Worm (Caenorhabditis elegans) whole organism, L3 larva: ENCODE measurements around the gene gid-2.

Experiments used
- R02D3.7 ChIP-seq: fragments of 150-350 bp; optimal IDR thresholded peaks from 2 replicates; lab custom pipeline; 2014; ENCODE audit warnings: missing biosample characterization, missing genetic modification characterization
- ZK546.5 ChIP-seq: sonication (generic microtip); optimal IDR thresholded peaks from 2 replicates; lab custom pipeline; 2017; ENCODE audit warnings: missing biosample characterization, missing genetic modification characterization
- ceh-16 ChIP-seq: sonication (generic microtip); optimal IDR thresholded peaks from 2 replicates; lab custom pipeline; 2017; ENCODE audit warnings: missing biosample characterization, missing genetic modification characterization
- ceh-28 ChIP-seq: fragments of 150-350 bp; optimal IDR thresholded peaks from 2 replicates; lab custom pipeline; 2014; ENCODE audit warnings: missing biosample characterization, missing genetic modification reagents, missing genetic modification characterization
- ceh-9 ChIP-seq: sonication (generic microtip); optimal IDR thresholded peaks from 2 replicates; lab custom pipeline; 2018; ENCODE audit warnings: missing biosample characterization, missing genetic modification characterization
- daf-12 ChIP-seq: fragments of 150-350 bp; optimal IDR thresholded peaks from 2 replicates; lab custom pipeline; 2014; ENCODE audit warnings: missing biosample characterization, missing genetic modification reagents, missing genetic modification characterization
- elt-1 ChIP-seq: fragments of 150-350 bp; optimal IDR thresholded peaks from 2 replicates; lab custom pipeline; 2014; ENCODE audit warnings: missing biosample characterization, missing genetic modification characterization
- elt-2 ChIP-seq: sonication (generic microtip); optimal IDR thresholded peaks from 2 replicates; lab custom pipeline; 2016; ENCODE audit warnings: missing genetic modification reagents, mild to moderate bottlenecking, missing genetic modification characterization, missing compliant biosample characterization
- fkh-10 ChIP-seq: sonication (generic microtip); optimal IDR thresholded peaks from 2 replicates; lab custom pipeline; 2017; ENCODE audit warnings: missing biosample characterization, missing genetic modification reagents, missing genetic modification characterization
- fkh-2 ChIP-seq: fragments of 150-350 bp; optimal IDR thresholded peaks from 2 replicates; lab custom pipeline; 2014; ENCODE audit warnings: missing biosample characterization, missing genetic modification reagents, missing genetic modification characterization
- fos-1 ChIP-seq: fragments of 150-350 bp; optimal IDR thresholded peaks from 2 replicates; lab custom pipeline; 2014; ENCODE audit warnings: missing biosample characterization, missing genetic modification characterization
- hmg-11 ChIP-seq: sonication (generic microtip); optimal IDR thresholded peaks from 2 replicates; lab custom pipeline; 2016; ENCODE audit warnings: missing genetic modification characterization, missing compliant biosample characterization
- lin-15B ChIP-seq: fragments of 150-350 bp; optimal IDR thresholded peaks from 2 replicates; lab custom pipeline; 2014; ENCODE audit warnings: missing biosample characterization, missing genetic modification characterization
- lin-39 ChIP-seq: fragments of 150-350 bp; optimal IDR thresholded peaks from 2 replicates; lab custom pipeline; 2018; ENCODE audit warnings: missing biosample characterization, missing genetic modification reagents, missing genetic modification characterization
- lsy-12 ChIP-seq: sonication (generic microtip); optimal IDR thresholded peaks from 2 replicates; lab custom pipeline; 2016; ENCODE audit warnings: mild to moderate bottlenecking, missing genetic modification characterization, missing compliant biosample characterization
- mml-1 ChIP-seq: fragments of 150-350 bp; sonication (generic microtip); optimal IDR thresholded peaks from 3 replicates; lab custom pipeline; 2014; ENCODE audit warnings: missing biosample characterization, missing genetic modification characterization
- nfya-1 ChIP-seq: sonication (generic microtip); optimal IDR thresholded peaks from 2 replicates; lab custom pipeline; 2017; ENCODE audit warnings: missing genetic modification characterization, mild to moderate bottlenecking, missing compliant biosample characterization, antibody characterized with exemption, moderate library complexity; ENCODE audit not compliant: insufficient read depth
- nhr-12 ChIP-seq: fragments of 150-350 bp; optimal IDR thresholded peaks from 2 replicates; lab custom pipeline; 2014; ENCODE audit warnings: missing biosample characterization, missing genetic modification characterization
- nhr-23 ChIP-seq: fragments of 150-350 bp; optimal IDR thresholded peaks from 2 replicates; lab custom pipeline; 2014; ENCODE audit warnings: missing biosample characterization, missing genetic modification reagents, missing genetic modification characterization
- nhr-25 ChIP-seq: sonication (generic microtip); optimal IDR thresholded peaks from 2 replicates; lab custom pipeline; 2017; ENCODE audit warnings: missing biosample characterization, missing genetic modification characterization
- nhr-43 ChIP-seq: sonication (generic microtip); optimal IDR thresholded peaks from 2 replicates; lab custom pipeline; 2016; ENCODE audit warnings: mild to moderate bottlenecking, missing genetic modification characterization, missing compliant biosample characterization; ENCODE audit not compliant: poor library complexity, severe bottlenecking
- nhr-67 ChIP-seq: fragments of 150-350 bp; optimal IDR thresholded peaks from 2 replicates; lab custom pipeline; 2014; ENCODE audit warnings: missing biosample characterization, missing genetic modification characterization
- nhr-77 ChIP-seq: fragments of 150-350 bp; optimal IDR thresholded peaks from 2 replicates; lab custom pipeline; 2014; ENCODE audit warnings: missing biosample characterization, missing genetic modification characterization
- pha-4 ChIP-seq: fragments of 150-350 bp; optimal IDR thresholded peaks from 2 replicates; lab custom pipeline; 2014; ENCODE audit warnings: missing biosample characterization, missing genetic modification reagents, missing genetic modification characterization
- pqm-1 ChIP-seq: fragments of 150-350 bp; optimal IDR thresholded peaks from 2 replicates; lab custom pipeline; 2017; ENCODE audit warnings: missing biosample characterization, missing genetic modification characterization, inconsistent platforms
- sea-2 ChIP-seq: fragments of 150-350 bp; sonication (generic microtip); optimal IDR thresholded peaks from 4 replicates; lab custom pipeline; 2014; ENCODE audit warnings: missing biosample characterization, missing genetic modification reagents, missing genetic modification characterization
- skn-1 ChIP-seq: fragments of 150-350 bp; optimal IDR thresholded peaks from 2 replicates; lab custom pipeline; 2014; ENCODE audit warnings: missing biosample characterization, missing genetic modification characterization
- snpc-4 ChIP-seq: fragments of 150-350 bp; optimal IDR thresholded peaks from 2 replicates; lab custom pipeline; 2014; ENCODE audit warnings: missing biosample characterization, missing genetic modification characterization
- tbx-2 ChIP-seq: sonication (generic microtip); optimal IDR thresholded peaks from 2 replicates; lab custom pipeline; 2016; ENCODE audit warnings: mild to moderate bottlenecking, missing genetic modification characterization, missing compliant biosample characterization
- unc-39 ChIP-seq: sonication (generic microtip); optimal IDR thresholded peaks from 4 replicates; lab custom pipeline; 2017; ENCODE audit warnings: missing biosample characterization, missing genetic modification characterization
- zag-1 ChIP-seq: fragments of 150-350 bp; optimal IDR thresholded peaks from 2 replicates; lab custom pipeline; 2014; ENCODE audit warnings: missing biosample characterization, missing genetic modification characterization
- ztf-11 ChIP-seq: fragments of 150-350 bp; optimal IDR thresholded peaks from 2 replicates; lab custom pipeline; 2014; ENCODE audit warnings: missing biosample characterization, missing genetic modification characterization
- ztf-4 ChIP-seq: fragments of 150-350 bp; optimal IDR thresholded peaks from 2 replicates; lab custom pipeline; 2014; ENCODE audit warnings: missing biosample characterization, missing genetic modification characterization

Gene gid-2

DNA sequence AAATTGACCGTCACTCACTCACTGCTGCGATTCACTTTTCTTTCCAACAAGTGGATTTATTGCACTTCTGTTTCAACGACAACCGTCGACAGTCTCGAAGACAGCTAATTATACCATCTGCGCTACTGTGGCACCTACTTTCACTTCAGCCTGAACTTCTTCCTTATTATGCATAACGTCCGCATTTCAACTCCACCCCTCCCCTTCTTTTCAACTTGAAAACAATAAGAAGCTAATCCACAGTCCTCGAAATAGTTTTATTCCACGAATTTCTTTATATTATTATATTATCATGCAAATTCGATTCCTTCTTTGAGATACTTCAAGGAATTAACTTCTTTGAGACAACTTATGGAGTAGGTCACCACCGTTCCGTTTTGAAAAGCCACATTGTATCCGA, 32.5 kb upstream of the gid-2 start, which contains the start of gene R04B3.1:
Gene R04B3.1, minus strand, starts transcription at position 101 of the 400 bp plus-strand sequence.
- peak; percentile 20 for TF ChIP-seq nhr-25 (tag; lab: Kevin White, UChicago)
- no peak for TF ChIP-seq pqm-1 (tag; lab: Kevin White, UChicago)
- TF ChIP-seq fos-1 (tag; lab: Kevin White, UChicago): no peak
- TF ChIP-seq ztf-4 (tag; lab: Kevin White, UChicago): no peak

DNA sequence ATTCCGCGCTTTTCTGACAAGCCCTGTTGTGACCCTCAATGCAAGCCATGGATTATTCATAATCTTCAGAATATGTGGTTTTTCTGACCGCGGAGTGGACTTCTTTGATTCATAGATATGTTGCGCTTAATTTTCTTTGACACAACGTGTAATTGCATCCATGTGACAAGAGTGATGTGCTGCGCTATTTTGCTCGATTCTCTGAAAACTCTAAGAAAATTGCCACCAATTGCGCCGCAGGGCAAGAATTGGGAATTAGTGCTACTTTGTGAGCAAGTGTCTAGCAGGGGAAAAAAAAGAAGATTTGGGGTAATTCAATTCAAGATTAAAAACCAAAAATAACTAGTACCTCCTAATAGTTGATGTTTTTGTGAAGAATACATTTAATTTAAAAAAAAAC, 25.3 kb upstream of the gid-2 start:
- TF ChIP-seq ceh-28 (tag; lab: Kevin White, UChicago): no peak
- no peak for TF ChIP-seq lsy-12 (tag; lab: Kevin White, UChicago)
- no peak for TF ChIP-seq tbx-2 (tag; lab: Kevin White, UChicago)
- TF ChIP-seq unc-39 (tag; lab: Kevin White, UChicago): no peak
- no peak for TF ChIP-seq skn-1 (tag; lab: Kevin White, UChicago)
- no peak for TF ChIP-seq nhr-25 (tag; lab: Kevin White, UChicago)
- no peak for TF ChIP-seq zag-1 (tag; lab: Kevin White, UChicago)
- no peak for TF ChIP-seq daf-12 (tag; lab: Kevin White, UChicago)
- TF ChIP-seq fkh-2 (tag; lab: Kevin White, UChicago): no peak
- TF ChIP-seq nfya-1 (tag; lab: Kevin White, UChicago): no peak
- no peak for TF ChIP-seq nhr-67 (tag; lab: Kevin White, UChicago)
- TF ChIP-seq snpc-4 (tag; lab: Kevin White, UChicago): no peak
- no peak for TF ChIP-seq ceh-16 (tag; lab: Kevin White, UChicago)
- TF ChIP-seq sea-2 (GFP tag; lab: Kevin White, UChicago): no peak
- TF ChIP-seq nhr-77: no peak
- TF ChIP-seq lin-15B (tag; lab: Kevin White, UChicago): no peak
- TF ChIP-seq hmg-11 (tag; lab: Kevin White, UChicago): no peak
- no peak for TF ChIP-seq pha-4 (tag; lab: Kevin White, UChicago)
- TF ChIP-seq nhr-12 (tag; lab: Kevin White, UChicago): no peak

DNA sequence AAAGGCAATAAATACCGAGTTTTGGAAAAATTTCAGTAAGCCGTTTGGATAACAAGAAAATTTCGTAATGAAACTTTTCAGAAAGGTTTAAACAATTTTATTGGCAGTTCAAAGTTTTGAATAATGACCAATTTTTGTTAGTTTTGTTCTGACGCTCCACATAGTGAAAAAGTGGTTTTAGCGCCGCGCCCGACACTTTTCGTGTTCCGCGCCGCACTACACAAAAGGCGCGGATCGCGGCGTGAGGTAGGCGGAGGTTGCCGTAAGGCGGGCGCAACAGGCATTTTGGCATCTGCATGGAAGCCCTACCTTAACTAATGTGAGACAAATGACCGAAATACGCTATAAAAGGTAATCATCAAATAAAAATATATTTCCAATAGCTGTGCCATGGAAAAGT, 23.0 kb upstream of the gid-2 start:
- TF ChIP-seq mml-1 (tag; lab: Kevin White, UChicago): no peak
- TF ChIP-seq zag-1 (tag; lab: Kevin White, UChicago): no peak
- TF ChIP-seq ceh-9 (tag; lab: Kevin White, UChicago): no peak
- TF ChIP-seq nhr-23 (tag; lab: Kevin White, UChicago): no peak
- TF ChIP-seq ceh-28 (tag; lab: Kevin White, UChicago): no peak
- no peak for TF ChIP-seq elt-1
- no peak for TF ChIP-seq nfya-1 (tag; lab: Kevin White, UChicago)
- TF ChIP-seq ztf-11 (tag; lab: Kevin White, UChicago): no peak
- no peak for TF ChIP-seq sea-2 (GFP tag; lab: Kevin White, UChicago)
- no peak for TF ChIP-seq nhr-67 (tag; lab: Kevin White, UChicago)
- no peak for TF ChIP-seq elt-2 (tag; lab: Kevin White, UChicago)
- no peak for TF ChIP-seq nhr-25 (tag; lab: Kevin White, UChicago)
- TF ChIP-seq fkh-10 (GFP tag; lab: Kevin White, UChicago): no peak
- TF ChIP-seq lin-39: no peak

DNA sequence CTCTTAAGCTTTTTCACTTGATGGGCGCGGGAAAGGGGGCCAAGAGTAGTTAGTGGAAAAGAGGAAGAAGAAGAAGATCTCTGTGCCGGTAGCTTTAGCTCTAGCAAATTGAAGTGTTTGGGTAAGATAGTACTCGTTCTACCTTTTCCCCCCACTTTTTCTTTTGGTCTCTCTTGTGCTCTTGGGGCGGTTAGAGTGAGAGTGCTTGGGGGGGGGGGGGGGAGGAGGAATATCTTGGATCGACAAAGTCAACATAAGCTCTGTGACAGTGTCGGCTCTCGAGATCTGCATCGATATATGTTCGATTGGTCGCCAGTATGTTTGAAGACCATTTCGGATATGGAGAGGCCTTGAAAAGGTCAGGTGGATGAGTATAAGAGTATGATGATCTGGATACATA, 21.0 kb upstream of the gid-2 start, which contains the start of gene fox-1:
Gene fox-1, minus strand, starts transcription at position 101 of the 400 bp plus-strand sequence.
- TF ChIP-seq pha-4 (tag; lab: Kevin White, UChicago): peak; percentile 23
- no peak for TF ChIP-seq sea-2 (GFP tag; lab: Kevin White, UChicago)
- TF ChIP-seq ztf-4 (tag; lab: Kevin White, UChicago): no peak
- TF ChIP-seq nhr-43: no peak
- no peak for TF ChIP-seq R02D3.7

DNA sequence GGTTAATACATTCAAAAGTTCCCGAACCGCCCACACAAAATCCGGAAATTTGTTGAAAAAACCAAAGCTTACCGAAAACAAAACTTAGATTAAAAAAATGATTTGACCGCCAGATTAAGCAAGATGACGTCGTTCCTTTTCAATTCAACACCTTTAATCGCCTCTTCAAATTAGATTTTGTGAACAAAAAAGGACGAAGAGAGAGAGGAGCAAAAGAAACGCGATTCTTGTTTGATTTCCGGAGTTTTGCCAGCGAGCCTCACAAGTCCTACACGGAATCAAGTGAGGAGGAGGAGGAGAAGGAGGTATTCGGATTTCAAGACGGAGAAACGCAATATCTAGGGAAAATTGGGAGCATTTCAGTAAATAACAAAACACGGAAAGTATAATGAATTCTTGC, 18.7 kb upstream of the gid-2 start:
- TF ChIP-seq nhr-23 (tag; lab: Kevin White, UChicago): no peak
- peak; percentile 76 for TF ChIP-seq fkh-10 (GFP tag; lab: Kevin White, UChicago)
- TF ChIP-seq elt-1: no peak
- TF ChIP-seq tbx-2 (tag; lab: Kevin White, UChicago): no peak
- TF ChIP-seq ceh-9 (tag; lab: Kevin White, UChicago): no peak
- TF ChIP-seq ZK546.5 (tag; lab: Kevin White, UChicago): no peak
- TF ChIP-seq, all 47 proteins: peak for 1
